Worm (Caenorhabditis elegans) whole organism, young adult: ENCODE data around the gene F36D4.5.
A peak's percentile ranks its signal among the peaks of the same experiment; 100 is the strongest.

Source experiments
- ama-1 ChIP-seq, 3 experiments: fragments of 150-350 bp in 1 of 3; sonication (generic microtip) in 2 of 3; optimal IDR thresholded peaks; 2 replicates each; lab custom pipeline; 2014 to 2018; ENCODE audit warnings: missing biosample characterization in 2 of 3, missing genetic modification characterization in 2 of 3, missing genetic modification reagents in 2 of 3
- lin-40 ChIP-seq: sonication (generic microtip); optimal IDR thresholded peaks from 2 replicates; lab custom pipeline; 2016; ENCODE audit warnings: missing genetic modification characterization, mild to moderate bottlenecking, missing compliant biosample characterization, missing genotype, missing genetic modification reagents
- madf-6 ChIP-seq: fragments of 200-800 bp; sonication (Bioruptor generic); IDR thresholded peaks from 2 replicates; pipeline ENCODE4 v1.3.6; 2022; ENCODE audit warnings: missing genetic modification reagents, missing genetic modification characterization, missing compliant biosample characterization
- madf-8 ChIP-seq: fragments of 200-800 bp; sonication (Bioruptor generic); conservative IDR thresholded peaks from 2 replicates; pipeline ENCODE4 v1.3.6; 2022; ENCODE audit warnings: missing genetic modification reagents, missing genetic modification characterization, missing compliant biosample characterization
- pha-4 ChIP-seq: fragments of 150-350 bp; sonication (generic microtip); optimal IDR thresholded peaks from 2 replicates; lab custom pipeline; 2014; ENCODE audit warnings: missing biosample characterization, missing genetic modification reagents, missing genetic modification characterization
- rec-8 ChIP-seq, 2 experiments: sonication (generic microtip); optimal IDR thresholded peaks; 2 replicates each; lab custom pipeline; 2016; ENCODE audit warnings: mild to moderate bottlenecking in 2 of 2, missing genetic modification characterization in 2 of 2, missing genetic modification reagents in 2 of 2, missing genotype in 2 of 2, missing biosample characterization in 1 of 2, missing compliant biosample characterization in 1 of 2, moderate library complexity in 1 of 2
- sea-2 ChIP-seq: fragments of 200-800 bp; sonication (Bioruptor generic); IDR thresholded peaks from 2 replicates; pipeline ENCODE4 v1.3.6; 2022; ENCODE audit warnings: missing genetic modification characterization, missing compliant biosample characterization
- somi-1 ChIP-seq: fragments of 200-800 bp; sonication (Bioruptor generic); optimal IDR thresholded peaks from 2 replicates; lab custom pipeline; 2018; ENCODE audit warnings: mild to moderate bottlenecking, missing genetic modification characterization, missing compliant biosample characterization
- unc-62 ChIP-seq: fragments of 150-350 bp; optimal IDR thresholded peaks from 2 replicates; lab custom pipeline; 2014; ENCODE audit warnings: missing biosample characterization, missing genetic modification reagents, missing genetic modification characterization
- zfh-2 ChIP-seq: fragments of 200-800 bp; sonication (Bioruptor generic); conservative IDR thresholded peaks from 2 replicates; pipeline ENCODE4 v1.3.6; 2022; ENCODE audit warnings: missing genetic modification reagents, missing genetic modification characterization, missing compliant biosample characterization
- zim-3 ChIP-seq: sonication (generic microtip); optimal IDR thresholded peaks from 2 replicates; lab custom pipeline; 2017; ENCODE audit warnings: mild to moderate bottlenecking, missing genetic modification characterization, moderate library complexity, missing compliant biosample characterization
- ztf-26 ChIP-seq: sonication (generic microtip); optimal IDR thresholded peaks from 2 replicates; lab custom pipeline; 2017; ENCODE audit warnings: missing genetic modification characterization, missing compliant biosample characterization

- TF ChIP-seq pha-4 (no peak), unc-62 (no peak), sea-2 (no peak), zfh-2 (GFP tag; lab: Robert Waterston, UW) (no peak), lin-40 (peak; percentile 26), ztf-26 (tag; lab: Kevin White, UChicago) (no peak), madf-8 (no peak), zim-3 (tag; lab: Kevin White, UChicago) (no peak), rec-8 (tag; optimal IDR thresholded peaks at IDR 0.05; lab: Kevin White, UChicago) (no peak), somi-1 (GFP tag; lab: Kevin White, UChicago) (no peak), ama-1 (optimal IDR thresholded peaks at IDR 0.05; lab: Kevin White, UChicago) (no peak), ama-1 (GFP tag; optimal IDR thresholded peaks at IDR 0.05; lab: Kevin White, UChicago) (no peak), madf-6 (no peak)
Observed at ce11 chrV:9424514-9424913, 1.1 kb downstream of the F36D4.5 start.
